Comparison of ENCODE assay signal across 1 fruit fly cellular context in genomic region chr3R:5672658-5673217, dm6.
A peak's percentile ranks its signal among the peaks of the same experiment; 100 is the strongest.
TF ChIP-seq lines count a peak whose summit lies in the region.

No protein-coding gene starts in this region.

TF ChIP-seq in whole organism, embryonic, 481 proteins besides CTCF, POLR2A, EP300 and RAD21 (continued from another document):
- TF ChIP-seq bcd (GFP tag; optimal IDR thresholded peaks at IDR 0.05; lab: Kevin White, UChicago) (peak; percentile 57), CG14014 (GFP tag; IDR thresholded peaks at IDR 0.05; lab: Robert Waterston, UW) (peak; percentile 61; the same call in 1 of the 2 replicates), knrl (GFP tag; IDR thresholded peaks at IDR 0.05; lab: Robert Waterston, UW; ENCODE audit: partially characterized antibody) (no peak), Trl (optimal IDR thresholded peaks at IDR 0.05; lab: Kevin White, UChicago) (peak in 1 of 2 experiments; percentile 62), Trl (GFP tag; optimal IDR thresholded peaks at IDR 0.05; lab: Kevin White, UChicago) (peak; percentile 74), lmd (GFP tag; IDR thresholded peaks at IDR 0.05; lab: Robert Waterston, UW) (no peak), chinmo (GFP tag; IDR thresholded peaks at IDR 0.05; lab: Robert Waterston, UW; ENCODE audit: partially characterized antibody) (peak; percentile 96), gsb (GFP tag; IDR thresholded peaks at IDR 0.05; lab: Robert Waterston, UW) (peak; percentile 31; the same call in 1 of the 2 replicates), fru (optimal IDR thresholded peaks at IDR 0.05; lab: Kevin White, UChicago) (no peak), slou (GFP tag; optimal IDR thresholded peaks at IDR 0.05; lab: Kevin White, UChicago) (no peak), Jarid2 (GFP tag; optimal IDR thresholded peaks at IDR 0.05; lab: Kevin White, UChicago) (peak; percentile 65), CG4360 (GFP tag; IDR thresholded peaks at IDR 0.05; lab: Robert Waterston, UW) (peak; percentile 90), odd (GFP tag; optimal IDR thresholded peaks at IDR 0.05; lab: Kevin White, UChicago) (peak; percentile 91), CG17802 (tag; optimal IDR thresholded peaks at IDR 0.05; lab: Kevin White, UChicago) (peak; percentile 55), chm (GFP tag; IDR thresholded peaks at IDR 0.05; lab: Robert Waterston, UW) (peak; percentile 78), insv (GFP tag; optimal IDR thresholded peaks at IDR 0.05; lab: Kevin White, UChicago) (peak; percentile 2 to 70), CG6791 (GFP tag; IDR thresholded peaks at IDR 0.05; lab: Robert Waterston, UW; ENCODE audit: partially characterized antibody) (no peak), eyg (GFP tag; optimal IDR thresholded peaks at IDR 0.05; lab: Kevin White, UChicago) (peak; percentile 81), B-H2 (GFP tag; optimal IDR thresholded peaks at IDR 0.05; lab: Kevin White, UChicago) (peak; percentile 80), CG17328 (GFP tag; IDR thresholded peaks at IDR 0.05; lab: Robert Waterston, UW) (peak; percentile 57), bigmax (GFP tag; optimal IDR thresholded peaks at IDR 0.05; lab: Kevin White, UChicago) (peak; percentile 70), dysf (GFP tag; IDR thresholded peaks at IDR 0.05; lab: Robert Waterston, UW) (peak; percentile 19; the same call in 1 of the 3 replicates), ken (GFP tag; IDR thresholded peaks at IDR 0.05; lab: Robert Waterston, UW) (0 out of 3 replicates have a peak, but pooled peaks have one; percentile 49), CG11456 (GFP tag; IDR thresholded peaks at IDR 0.05; lab: Robert Waterston, UW) (no peak), CG6854 (GFP tag; optimal IDR thresholded peaks at IDR 0.05; lab: Kevin White, UChicago) (peak; percentile 83), CG31365 (tag; optimal IDR thresholded peaks at IDR 0.05; lab: Kevin White, UChicago) (peak; percentile 87), tna (GFP tag; IDR thresholded peaks at IDR 0.05; lab: Robert Waterston, UW; ENCODE audit: partially characterized antibody) (no peak), CG11696 (GFP tag; IDR thresholded peaks at IDR 0.05; lab: Robert Waterston, UW) (no peak; the same call in 1 of the 2 replicates), CG8944 (GFP tag; optimal IDR thresholded peaks at IDR 0.05; lab: Kevin White, UChicago) (peak; percentile 31), kay (GFP tag; optimal IDR thresholded peaks at IDR 0.05; lab: Kevin White, UChicago) (peak; percentile 52), CG12769 (tag; optimal IDR thresholded peaks at IDR 0.05; lab: Kevin White, UChicago) (no peak), stwl (tag; optimal IDR thresholded peaks at IDR 0.05; lab: Kevin White, UChicago) (no peak), CG30431 (GFP tag; optimal IDR thresholded peaks at IDR 0.05; lab: Kevin White, UChicago) (peak; percentile 8), zfh2 (GFP tag; optimal IDR thresholded peaks at IDR 0.05; lab: Kevin White, UChicago) (no peak), dati (GFP tag; IDR thresholded peaks at IDR 0.05; lab: Robert Waterston, UW) (no peak), CG11247 (GFP tag; IDR thresholded peaks at IDR 0.05; lab: Robert Waterston, UW) (no peak), Asciz (GFP tag; optimal IDR thresholded peaks at IDR 0.05; lab: Kevin White, UChicago) (peak; percentile 94), CG4730 (GFP tag; IDR thresholded peaks at IDR 0.05; lab: Robert Waterston, UW) (peak; percentile 16; the same call in 1 of the 2 replicates), Bteb2 (GFP tag; optimal IDR thresholded peaks at IDR 0.05; lab: Kevin White, UChicago) (peak; percentile 63)
